Fruit fly (Drosophila melanogaster) whole organism, embryonic: ENCODE data around the gene CG4455.
A peak's percentile ranks its signal among the peaks of the same experiment; 100 is the strongest.

Experiments used
- Adf1 ChIP-seq: fragments of 200-800 bp; sonication (Bioruptor generic); IDR thresholded peaks from 2 replicates; pipeline ENCODE4 v1.3.6; 2022; ENCODE audit warnings: missing biosample characterization, missing genetic modification characterization
- BtbVII ChIP-seq: fragments of 200-800 bp; sonication (Bioruptor generic); optimal IDR thresholded peaks from 3 replicates; lab custom pipeline; 2017; ENCODE audit warnings: missing biosample characterization, mild to moderate bottlenecking, missing genetic modification characterization
- CG10147 ChIP-seq: fragments of 200-800 bp; sonication (Bioruptor generic); optimal IDR thresholded peaks from 2 replicates; lab custom pipeline; 2019; ENCODE audit warnings: missing biosample characterization, mild to moderate bottlenecking, missing genetic modification characterization, moderate library complexity
- CG1024 ChIP-seq: fragments of 200-800 bp; sonication (Bioruptor generic); IDR thresholded peaks from 2 replicates; pipeline ENCODE4 v1.3.6; 2022; ENCODE audit warnings: missing biosample characterization, missing genetic modification characterization
- CG10543 ChIP-seq: fragments of 200-800 bp; sonication (Bioruptor generic); optimal IDR thresholded peaks from 3 replicates; lab custom pipeline; 2017; ENCODE audit warnings: missing biosample characterization, mild to moderate bottlenecking, missing genetic modification characterization, moderate library complexity
- CG12236 ChIP-seq: fragments of 200-800 bp; sonication (Bioruptor generic); optimal IDR thresholded peaks from 2 replicates; lab custom pipeline; 2016; ENCODE audit warnings: missing biosample characterization, missing genetic modification characterization
- CG1233 ChIP-seq: fragments of 200-800 bp; sonication (Bioruptor generic); optimal IDR thresholded peaks from 4 replicates; lab custom pipeline; 2018; ENCODE audit warnings: missing biosample characterization, mild to moderate bottlenecking, missing genetic modification characterization
- CG13287 ChIP-seq: fragments of 200-800 bp; sonication (Bioruptor generic); IDR thresholded peaks from 2 replicates; pipeline ENCODE4 v1.3.6; 2022; ENCODE audit warnings: missing biosample characterization, missing genetic modification characterization; ENCODE audit not compliant: partially characterized antibody
- CG15514 ChIP-seq: fragments of 200-800 bp; sonication (Bioruptor generic); optimal IDR thresholded peaks from 3 replicates; lab custom pipeline; 2017; ENCODE audit warnings: missing biosample characterization, missing genetic modification characterization, mild to moderate bottlenecking, moderate library complexity, missing genetic modification reagents
- CG1603 ChIP-seq: fragments of 200-800 bp; sonication (Bioruptor generic); optimal IDR thresholded peaks from 2 replicates; lab custom pipeline; 2019; ENCODE audit warnings: missing biosample characterization, mild to moderate bottlenecking, missing genetic modification characterization, moderate library complexity
- CG18619 ChIP-seq: fragments of 200-800 bp; sonication (Bioruptor generic); optimal IDR thresholded peaks from 3 replicates; lab custom pipeline; 2017; ENCODE audit warnings: missing biosample characterization, mild to moderate bottlenecking, missing genetic modification characterization
- CG2678 ChIP-seq: fragments of 200-800 bp; sonication (Bioruptor generic); optimal IDR thresholded peaks from 3 replicates; lab custom pipeline; 2019; ENCODE audit warnings: missing biosample characterization, mild to moderate bottlenecking, missing genetic modification characterization, moderate library complexity
- CG31224 ChIP-seq: fragments of 200-800 bp; sonication (Bioruptor generic); IDR thresholded peaks from 2 replicates; pipeline ENCODE4 v1.3.6; 2022; ENCODE audit warnings: missing biosample characterization, missing genetic modification characterization
- CG33557 ChIP-seq: fragments of 200-800 bp; sonication (Bioruptor generic); optimal IDR thresholded peaks from 2 replicates; lab custom pipeline; 2019; ENCODE audit warnings: missing biosample characterization, mild to moderate bottlenecking, missing genetic modification characterization, moderate library complexity
- CG3838 ChIP-seq: fragments of 200-800 bp; sonication (Bioruptor generic); optimal IDR thresholded peaks from 3 replicates; lab custom pipeline; 2016; ENCODE audit warnings: missing biosample characterization, missing genetic modification characterization
- CG6791 ChIP-seq: fragments of 200-800 bp; sonication (Bioruptor generic); IDR thresholded peaks from 3 replicates; pipeline ENCODE4 v1.3.6; 2022; ENCODE audit warnings: missing biosample characterization, missing genetic modification characterization; ENCODE audit not compliant: partially characterized antibody
- CG7928 ChIP-seq: fragments of 200-800 bp; sonication (Bioruptor generic); optimal IDR thresholded peaks from 2 replicates; lab custom pipeline; 2017; ENCODE audit warnings: missing biosample characterization, mild to moderate bottlenecking, missing genetic modification characterization
- CG9727 ChIP-seq: fragments of 200-800 bp; sonication (Bioruptor generic); optimal IDR thresholded peaks from 3 replicates; lab custom pipeline; 2017; ENCODE audit warnings: missing biosample characterization, mild to moderate bottlenecking, missing genetic modification characterization
- CHES-1-like ChIP-seq: fragments of 200-800 bp; sonication (Bioruptor generic); optimal IDR thresholded peaks from 2 replicates; lab custom pipeline; 2016; ENCODE audit warnings: missing biosample characterization, missing genetic modification characterization
- Doc3 ChIP-seq: fragments of 200-800 bp; sonication (Bioruptor generic); IDR thresholded peaks from 3 replicates; pipeline ENCODE4 v1.3.6; 2022; ENCODE audit warnings: missing biosample characterization, missing genetic modification characterization; ENCODE audit not compliant: partially characterized antibody
- Dref ChIP-seq: fragments of 200-800 bp; sonication (Bioruptor generic); IDR thresholded peaks from 2 replicates; pipeline ENCODE4 v1.3.6; 2022; ENCODE audit warnings: missing biosample characterization, missing genetic modification characterization
- E2f2 ChIP-seq: fragments of 200-800 bp; sonication (Bioruptor generic); IDR thresholded peaks from 2 replicates; pipeline ENCODE4 v1.3.6; 2022; ENCODE audit warnings: missing biosample characterization, missing genetic modification characterization
- Hr78 ChIP-seq, 2 experiments: fragments of 200-800 bp in 1 of 2; fragments of >200 bp in 1 of 2; sonication (Bioruptor generic) in 1 of 2; optimal IDR thresholded peaks; 2 replicates each; lab custom pipeline; 2017 to 2019; ENCODE audit warnings: missing biosample characterization in 2 of 2, missing genetic modification characterization in 2 of 2, mild to moderate bottlenecking in 1 of 2, moderate library complexity in 1 of 2
- MESR4 ChIP-seq: fragments of 200-800 bp; sonication (Bioruptor generic); optimal IDR thresholded peaks from 2 replicates; lab custom pipeline; 2018; ENCODE audit warnings: missing biosample characterization, mild to moderate bottlenecking, missing genetic modification characterization, moderate library complexity
- Mad ChIP-seq: fragments of 200-800 bp; sonication (Bioruptor generic); optimal IDR thresholded peaks from 2 replicates; lab custom pipeline; 2016; ENCODE audit warnings: missing biosample characterization, missing genetic modification characterization
- NFAT ChIP-seq: fragments of 200-800 bp; sonication (Bioruptor generic); IDR thresholded peaks from 2 replicates; pipeline ENCODE4 v1.3.6; 2022; ENCODE audit warnings: missing biosample characterization, missing genetic modification characterization
- amos ChIP-seq: fragments of 200-800 bp; sonication (Bioruptor generic); IDR thresholded peaks from 2 replicates; pipeline ENCODE4 v1.3.6; 2022; ENCODE audit warnings: missing biosample characterization, missing genetic modification characterization; ENCODE audit not compliant: partially characterized antibody
- bigmax ChIP-seq: fragments of 200-800 bp; sonication (Bioruptor generic); optimal IDR thresholded peaks from 2 replicates; lab custom pipeline; 2018; ENCODE audit warnings: missing biosample characterization, mild to moderate bottlenecking, missing genetic modification characterization
- chinmo ChIP-seq: fragments of 200-800 bp; sonication (Bioruptor generic); IDR thresholded peaks from 4 replicates; pipeline ENCODE4 v1.3.6; 2022; ENCODE audit warnings: missing biosample characterization, missing genetic modification characterization; ENCODE audit not compliant: partially characterized antibody
- croc ChIP-seq: fragments of 200-800 bp; sonication (Bioruptor generic); conservative IDR thresholded peaks from 3 replicates; pipeline ENCODE4 v1.3.6; 2022; ENCODE audit warnings: missing biosample characterization, missing genetic modification characterization
- danr ChIP-seq: fragments of 200-800 bp; sonication (Bioruptor generic); IDR thresholded peaks from 2 replicates; pipeline ENCODE4 v1.3.6; 2022; ENCODE audit warnings: missing biosample characterization, missing genetic modification characterization
- dm ChIP-seq: fragments of 200-800 bp; sonication (Bioruptor generic); optimal IDR thresholded peaks from 3 replicates; lab custom pipeline; 2016; ENCODE audit warnings: missing biosample characterization, missing genetic modification characterization
- dpn ChIP-seq, 2 experiments: fragments of 200-800 bp; sonication (Bioruptor generic); optimal IDR thresholded peaks; 3 replicates each; lab custom pipeline; 2016; ENCODE audit warnings: missing biosample characterization in 2 of 2, missing genetic modification characterization in 2 of 2
- en ChIP-seq: fragments of 200-800 bp; sonication (Bioruptor generic); optimal IDR thresholded peaks from 2 replicates; lab custom pipeline; 2016; ENCODE audit warnings: missing biosample characterization, missing genetic modification characterization
- fd102C ChIP-seq: fragments of 200-800 bp; sonication (Bioruptor generic); optimal IDR thresholded peaks from 2 replicates; lab custom pipeline; 2018; ENCODE audit warnings: missing biosample characterization, mild to moderate bottlenecking, missing genetic modification characterization, moderate library complexity
- fd96Cb ChIP-seq: fragments of 200-800 bp; sonication (Bioruptor generic); optimal IDR thresholded peaks from 2 replicates; lab custom pipeline; 2018; ENCODE audit warnings: missing biosample characterization, mild to moderate bottlenecking, missing genetic modification characterization, moderate library complexity
- gcm2 ChIP-seq: fragments of 200-800 bp; sonication (Bioruptor generic); optimal IDR thresholded peaks from 2 replicates; lab custom pipeline; 2016; ENCODE audit warnings: missing biosample characterization, missing genetic modification characterization
- grn ChIP-seq: fragments of 200-800 bp; sonication (Bioruptor generic); optimal IDR thresholded peaks from 3 replicates; lab custom pipeline; 2017; ENCODE audit warnings: missing biosample characterization, missing genetic modification characterization
- inv ChIP-seq: fragments of 200-800 bp; sonication (Bioruptor generic); IDR thresholded peaks from 2 replicates; pipeline ENCODE4 v1.3.6; 2022; ENCODE audit warnings: missing biosample characterization, missing genetic modification characterization; ENCODE audit not compliant: partially characterized antibody
- ken ChIP-seq: fragments of 200-800 bp; sonication (Bioruptor generic); IDR thresholded peaks from 3 replicates; pipeline ENCODE4 v1.3.6; 2022; ENCODE audit warnings: missing biosample characterization, missing genetic modification characterization
- pb ChIP-seq: fragments of 200-800 bp; sonication (Bioruptor generic); optimal IDR thresholded peaks from 3 replicates; lab custom pipeline; 2016; ENCODE audit warnings: missing biosample characterization, missing genetic modification characterization
- pfk ChIP-seq: fragments of 200-800 bp; sonication (Bioruptor generic); optimal IDR thresholded peaks from 2 replicates; lab custom pipeline; 2018; ENCODE audit warnings: missing biosample characterization, mild to moderate bottlenecking, missing genetic modification characterization, moderate library complexity
- phol ChIP-seq: fragments of 200-800 bp; sonication (Bioruptor generic); optimal IDR thresholded peaks from 3 replicates; lab custom pipeline; 2018; ENCODE audit warnings: missing biosample characterization, mild to moderate bottlenecking, missing genetic modification characterization, moderate library complexity
- repo ChIP-seq: fragments of 200-800 bp; sonication (Bioruptor generic); optimal IDR thresholded peaks from 2 replicates; lab custom pipeline; 2016; ENCODE audit warnings: missing biosample characterization, missing genetic modification characterization
- salm ChIP-seq: fragments of 200-800 bp; sonication (Bioruptor generic); optimal IDR thresholded peaks from 2 replicates; lab custom pipeline; 2018; ENCODE audit warnings: missing biosample characterization, mild to moderate bottlenecking, missing genetic modification characterization
- sc ChIP-seq, 3 experiments: fragments of >200 bp in 2 of 3; fragments of 200-800 bp in 1 of 3; sonication (Bioruptor generic) in 1 of 3; optimal IDR thresholded peaks; 2 replicates in 2 of 3; 3 replicates in 1 of 3; lab custom pipeline; 2017; ENCODE audit warnings: mild to moderate bottlenecking in 1 of 3, missing biosample characterization in 1 of 3, missing genetic modification characterization in 1 of 3, missing genetic modification reagents in 1 of 3
- sqz ChIP-seq: fragments of 200-800 bp; sonication (Bioruptor generic); optimal IDR thresholded peaks from 3 replicates; lab custom pipeline; 2018; ENCODE audit warnings: missing biosample characterization, mild to moderate bottlenecking, missing genetic modification characterization
- usp ChIP-seq: fragments of >200 bp; optimal IDR thresholded peaks from 2 replicates; lab custom pipeline; 2017; ENCODE audit warnings: missing biosample characterization, missing genetic modification characterization
- wek ChIP-seq: fragments of 200-800 bp; sonication (Bioruptor generic); optimal IDR thresholded peaks from 3 replicates; lab custom pipeline; 2018; ENCODE audit warnings: missing biosample characterization, mild to moderate bottlenecking, missing genetic modification characterization, moderate library complexity
- zen ChIP-seq: fragments of 200-800 bp; sonication (Bioruptor generic); optimal IDR thresholded peaks from 3 replicates; lab custom pipeline; 2018; ENCODE audit warnings: missing biosample characterization, mild to moderate bottlenecking, missing genetic modification characterization, moderate library complexity

The CG4455 gene

DNA sequence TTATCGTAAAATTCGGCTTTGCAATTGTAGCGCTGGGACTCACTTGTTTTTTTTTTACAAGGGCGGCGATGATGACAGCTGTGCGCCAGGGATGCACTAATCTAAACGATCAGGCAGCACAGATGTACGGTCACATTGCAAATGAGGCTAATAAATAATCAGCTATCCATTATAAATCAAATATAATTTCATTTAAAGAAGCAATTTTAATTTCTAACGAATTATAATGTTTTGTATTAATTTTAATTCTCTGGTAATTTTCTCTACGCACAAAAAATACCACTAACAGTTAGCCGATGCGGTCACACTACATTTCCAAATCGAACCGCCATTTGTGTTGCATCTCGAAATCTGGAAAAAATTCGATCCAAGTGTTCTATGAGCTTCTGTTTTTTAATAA is 42.1 kb upstream of the CG4455 start, which contains the start of the genes cni and fzy (continued):
- TF ChIP-seq Adf1 (GFP tag; lab: Robert Waterston, UW) (no peak), salm (tag; lab: Kevin White, UChicago) (no peak), CG15514 (GFP tag; lab: Kevin White, UChicago) (peak; percentile 64), croc (GFP tag; lab: Robert Waterston, UW) (no peak), dpn (GFP tag; optimal IDR thresholded peaks at IDR 0.05; lab: Kevin White, UChicago) (peak in 1 of 2 experiments; percentile 48), bigmax (no peak), sqz (peak; percentile 96), fd102C (GFP tag; lab: Kevin White, UChicago) (no peak), CG10147 (GFP tag; lab: Kevin White, UChicago) (peak; percentile 18), Hr78 (GFP tag; optimal IDR thresholded peaks at IDR 0.05; lab: Kevin White, UChicago) (no peak), CG12236 (GFP tag; lab: Kevin White, UChicago) (no peak), amos (GFP tag; lab: Robert Waterston, UW) (0 out of 2 replicates have a peak, but pooled peaks have one; percentile 6), CG1603 (tag; lab: Kevin White, UChicago) (peak; percentile 77), CG6791 (GFP tag; lab: Robert Waterston, UW) (no peak), CG2678 (tag; lab: Kevin White, UChicago) (peak; percentile 23), CG3838 (GFP tag; lab: Kevin White, UChicago) (no peak), CG1233 (no peak), NFAT (GFP tag; lab: Robert Waterston, UW) (no peak), gcm2 (GFP tag; lab: Kevin White, UChicago) (no peak), pb (GFP tag; lab: Kevin White, UChicago) (no peak), Doc3 (GFP tag; lab: Robert Waterston, UW) (no peak), pfk (GFP tag; lab: Kevin White, UChicago) (no peak), dm (GFP tag; lab: Kevin White, UChicago) (no peak), CG1024 (no peak), MESR4 (GFP tag; lab: Kevin White, UChicago) (peak; percentile 21), en (no peak), ken (no peak), phol (tag; lab: Kevin White, UChicago) (peak; percentile 94), CG18619 (GFP tag; lab: Kevin White, UChicago) (no peak), usp (no peak), zen (tag; lab: Kevin White, UChicago) (peak; percentile 66), repo (GFP tag; lab: Kevin White, UChicago) (no peak), Dref (GFP tag; lab: Robert Waterston, UW) (no peak), CHES-1-like (GFP tag; lab: Kevin White, UChicago) (no peak), Mad (peak; percentile 9), CG33557 (GFP tag; lab: Kevin White, UChicago) (peak; percentile 23), CG10543 (no peak), grn (GFP tag; lab: Kevin White, UChicago) (no peak), E2f2 (GFP tag; lab: Robert Waterston, UW) (peak; percentile 93), danr (no peak), CG13287 (GFP tag; lab: Robert Waterston, UW) (peak; percentile 49; the same call in 1 of the 2 replicates), inv (GFP tag; lab: Robert Waterston, UW) (no peak), CG31224 (no peak), CG7928 (peak; percentile 97), fd96Cb (no peak), wek (GFP tag; lab: Kevin White, UChicago) (no peak), CG9727 (GFP tag; lab: Kevin White, UChicago) (peak; percentile 44), sc (optimal IDR thresholded peaks at IDR 0.05; lab: Kevin White, UChicago) (no peak), sc (GFP tag; optimal IDR thresholded peaks at IDR 0.05; lab: Kevin White, UChicago) (no peak), chinmo (GFP tag; lab: Robert Waterston, UW) (no peak), BtbVII (GFP tag; lab: Kevin White, UChicago) (no peak)
